Fruit fly (Drosophila melanogaster) whole organism, embryonic: Measurements from ENCODE around the gene Grd.

ENCODE experiments used
- Abd-B ChIP-seq: fragments of 200-800 bp; sonication (Bioruptor generic); optimal IDR thresholded peaks from 2 replicates; lab custom pipeline; 2018; ENCODE audit warnings: missing biosample characterization, mild to moderate bottlenecking, missing genetic modification characterization, moderate library complexity
- C15 ChIP-seq: fragments of 200-800 bp; sonication (Bioruptor generic); IDR thresholded peaks from 3 replicates; pipeline ENCODE4 v1.3.6; 2022; ENCODE audit warnings: missing biosample characterization, missing genetic modification characterization
- CG1024 ChIP-seq: fragments of 200-800 bp; sonication (Bioruptor generic); IDR thresholded peaks from 2 replicates; pipeline ENCODE4 v1.3.6; 2022; ENCODE audit warnings: missing biosample characterization, missing genetic modification characterization
- CG10431 ChIP-seq: fragments of 200-800 bp; sonication (Bioruptor generic); optimal IDR thresholded peaks from 3 replicates; lab custom pipeline; 2018; ENCODE audit warnings: missing biosample characterization, mild to moderate bottlenecking, missing genetic modification characterization
- CG11723 ChIP-seq: fragments of 200-800 bp; sonication (Bioruptor generic); optimal IDR thresholded peaks from 2 replicates; lab custom pipeline; 2017; ENCODE audit warnings: missing biosample characterization, mild to moderate bottlenecking, missing genetic modification characterization
- CG12391 ChIP-seq: fragments of 200-800 bp; sonication (Bioruptor generic); optimal IDR thresholded peaks from 3 replicates; lab custom pipeline; 2018; ENCODE audit warnings: missing biosample characterization, mild to moderate bottlenecking, missing genetic modification characterization, moderate library complexity
- CG12659 ChIP-seq: fragments of 200-800 bp; sonication (Bioruptor generic); optimal IDR thresholded peaks from 3 replicates; lab custom pipeline; 2017; ENCODE audit warnings: mild to moderate bottlenecking, missing biosample characterization, missing genetic modification reagents, missing genetic modification characterization
- CG12942 ChIP-seq: fragments of 200-800 bp; sonication (Bioruptor generic); optimal IDR thresholded peaks from 3 replicates; lab custom pipeline; 2016; ENCODE audit warnings: missing biosample characterization, missing genetic modification characterization
- CG13424 ChIP-seq: fragments of 200-800 bp; sonication (Bioruptor generic); optimal IDR thresholded peaks from 2 replicates; lab custom pipeline; 2019; ENCODE audit warnings: missing biosample characterization, mild to moderate bottlenecking, missing genetic modification characterization, moderate library complexity
- CG14860 ChIP-seq: fragments of 200-800 bp; sonication (Bioruptor generic); IDR thresholded peaks from 3 replicates; pipeline ENCODE4 v1.3.6; 2022; ENCODE audit warnings: missing biosample characterization, missing genetic modification characterization; ENCODE audit not compliant: partially characterized antibody
- CG1603 ChIP-seq: fragments of 200-800 bp; sonication (Bioruptor generic); optimal IDR thresholded peaks from 2 replicates; lab custom pipeline; 2019; ENCODE audit warnings: missing biosample characterization, mild to moderate bottlenecking, missing genetic modification characterization, moderate library complexity
- CG17361 ChIP-seq: fragments of 200-800 bp; sonication (Bioruptor generic); IDR thresholded peaks from 3 replicates; pipeline ENCODE4 v1.3.6; 2022; ENCODE audit warnings: missing biosample characterization, missing genetic modification characterization
- CG17612 ChIP-seq: fragments of 200-800 bp; sonication (Bioruptor generic); IDR thresholded peaks from 2 replicates; pipeline ENCODE4 v1.3.6; 2022; ENCODE audit warnings: missing biosample characterization, missing genetic modification characterization
- CG2199 ChIP-seq: fragments of 200-800 bp; sonication (Bioruptor generic); IDR thresholded peaks from 3 replicates; pipeline ENCODE4 v1.3.6; 2022; ENCODE audit warnings: missing biosample characterization, missing genetic modification characterization
- CG2712 ChIP-seq: fragments of 200-800 bp; optimal IDR thresholded peaks from 3 replicates; lab custom pipeline; 2019; ENCODE audit warnings: missing biosample characterization, mild to moderate bottlenecking, missing genetic modification characterization, moderate library complexity
- CG2889 ChIP-seq: fragments of 200-800 bp; sonication (Bioruptor generic); IDR thresholded peaks from 3 replicates; pipeline ENCODE4 v1.3.6; 2022; ENCODE audit warnings: missing biosample characterization, missing genetic modification characterization
- CG30431 ChIP-seq: fragments of 200-800 bp; sonication (Bioruptor generic); optimal IDR thresholded peaks from 2 replicates; lab custom pipeline; 2017; ENCODE audit warnings: missing biosample characterization, missing genetic modification characterization
- CG3065 ChIP-seq: fragments of 200-800 bp; sonication (Bioruptor generic); optimal IDR thresholded peaks from 2 replicates; lab custom pipeline; 2016; ENCODE audit warnings: missing biosample characterization, missing genetic modification characterization
- CG32532 ChIP-seq: fragments of 200-800 bp; sonication (Bioruptor generic); IDR thresholded peaks from 2 replicates; pipeline ENCODE4 v1.3.6; 2022; ENCODE audit warnings: missing biosample characterization, missing genetic modification characterization
- CG33213 ChIP-seq: fragments of 200-800 bp; sonication (Bioruptor generic); optimal IDR thresholded peaks from 3 replicates; lab custom pipeline; 2016; ENCODE audit warnings: missing biosample characterization, missing genetic modification characterization
- CG33557 ChIP-seq: fragments of 200-800 bp; sonication (Bioruptor generic); optimal IDR thresholded peaks from 2 replicates; lab custom pipeline; 2019; ENCODE audit warnings: missing biosample characterization, mild to moderate bottlenecking, missing genetic modification characterization, moderate library complexity
- CG3726 ChIP-seq: fragments of 200-800 bp; sonication (Bioruptor generic); IDR thresholded peaks from 3 replicates; pipeline ENCODE4, ENCODE4 v1.3.6; 2022; ENCODE audit warnings: missing biosample characterization, missing genetic modification characterization
- CG3995 ChIP-seq: fragments of 200-800 bp; sonication (Bioruptor generic); optimal IDR thresholded peaks from 3 replicates; lab custom pipeline; 2016; ENCODE audit warnings: missing biosample characterization, missing genetic modification characterization
- CG5953 ChIP-seq: fragments of 200-800 bp; sonication (Bioruptor generic); IDR thresholded peaks from 2 replicates; pipeline ENCODE4 v1.3.6; 2022; ENCODE audit warnings: missing biosample characterization, missing genetic modification characterization
- CG6689 ChIP-seq: fragments of 200-800 bp; sonication (Bioruptor generic); IDR thresholded peaks from 2 replicates; pipeline ENCODE4 v1.3.6; 2022; ENCODE audit warnings: missing biosample characterization, missing genetic modification characterization
- Dad ChIP-seq: fragments of 200-800 bp; sonication (Bioruptor generic); optimal IDR thresholded peaks from 3 replicates; lab custom pipeline; 2016; ENCODE audit warnings: missing biosample characterization, missing genetic modification characterization
- E2f2 ChIP-seq: fragments of 200-800 bp; sonication (Bioruptor generic); IDR thresholded peaks from 2 replicates; pipeline ENCODE4 v1.3.6; 2022; ENCODE audit warnings: missing biosample characterization, missing genetic modification characterization
- Gsc ChIP-seq: fragments of 200-800 bp; sonication (Bioruptor generic); IDR thresholded peaks from 2 replicates; pipeline ENCODE4 v1.3.6; 2022; ENCODE audit warnings: missing biosample characterization, missing genetic modification characterization
- Hmr ChIP-seq: fragments of 200-800 bp; sonication (Bioruptor generic); optimal IDR thresholded peaks from 3 replicates; lab custom pipeline; 2017; ENCODE audit warnings: mild to moderate bottlenecking, missing biosample characterization, missing genetic modification reagents, missing genetic modification characterization
- Hsf ChIP-seq: fragments of 200-800 bp; sonication (Bioruptor generic); optimal IDR thresholded peaks from 3 replicates; lab custom pipeline; 2016; ENCODE audit warnings: missing biosample characterization, missing genetic modification characterization
- MESR4 ChIP-seq: fragments of 200-800 bp; sonication (Bioruptor generic); optimal IDR thresholded peaks from 2 replicates; lab custom pipeline; 2018; ENCODE audit warnings: missing biosample characterization, mild to moderate bottlenecking, missing genetic modification characterization, moderate library complexity
- Mrtf ChIP-seq: fragments of 200-800 bp; sonication (Bioruptor generic); IDR thresholded peaks from 3 replicates; pipeline ENCODE4 v1.3.6; 2022; ENCODE audit warnings: missing biosample characterization, missing genetic modification characterization
- Myb ChIP-seq: fragments of 200-800 bp; sonication (Bioruptor generic); optimal IDR thresholded peaks from 2 replicates; lab custom pipeline; 2016; ENCODE audit warnings: missing biosample characterization, missing genetic modification characterization
- Opbp ChIP-seq: fragments of 200-800 bp; sonication (Bioruptor generic); IDR thresholded peaks from 3 replicates; pipeline ENCODE4 v1.3.6; 2022; ENCODE audit warnings: missing biosample characterization, missing genetic modification characterization; ENCODE audit not compliant: partially characterized antibody
- Poxn ChIP-seq: fragments of 200-800 bp; sonication (Bioruptor generic); IDR thresholded peaks from 2 replicates; pipeline ENCODE4 v1.3.6; 2022; ENCODE audit warnings: missing biosample characterization, missing genetic modification characterization
- Xbp1 ChIP-seq: fragments of 200-800 bp; sonication (Bioruptor generic); optimal IDR thresholded peaks from 3 replicates; lab custom pipeline; 2016; ENCODE audit warnings: missing biosample characterization, mild to moderate bottlenecking, missing genetic modification characterization
- Xrp1 ChIP-seq: fragments of 200-800 bp; sonication (Bioruptor generic); IDR thresholded peaks from 2 replicates; pipeline ENCODE4 v1.3.6; 2022; ENCODE audit warnings: missing biosample characterization, missing genetic modification characterization
- YL-1 ChIP-seq: fragments of 200-800 bp; sonication (Bioruptor generic); optimal IDR thresholded peaks from 3 replicates; lab custom pipeline; 2017; ENCODE audit warnings: missing biosample characterization, mild to moderate bottlenecking, missing genetic modification characterization
- bigmax ChIP-seq: fragments of 200-800 bp; sonication (Bioruptor generic); optimal IDR thresholded peaks from 2 replicates; lab custom pipeline; 2018; ENCODE audit warnings: missing biosample characterization, mild to moderate bottlenecking, missing genetic modification characterization
- cg ChIP-seq: fragments of 200-800 bp; sonication (Bioruptor generic); optimal IDR thresholded peaks from 3 replicates; lab custom pipeline; 2019; ENCODE audit warnings: missing biosample characterization, mild to moderate bottlenecking, missing genetic modification characterization, moderate library complexity
- chm ChIP-seq: fragments of 200-800 bp; sonication (Bioruptor generic); IDR thresholded peaks from 2 replicates; pipeline ENCODE4 v1.3.6; 2022; ENCODE audit warnings: missing biosample characterization, missing genetic modification characterization
- ci ChIP-seq: fragments of 200-800 bp; sonication (Bioruptor generic); IDR thresholded peaks from 3 replicates; pipeline ENCODE4 v1.3.6; 2022; ENCODE audit warnings: missing biosample characterization, missing genetic modification characterization
- crc ChIP-seq: fragments of 200-800 bp; sonication (Bioruptor generic); optimal IDR thresholded peaks from 2 replicates; lab custom pipeline; 2016; ENCODE audit warnings: missing biosample characterization, missing genetic modification characterization
- dan ChIP-seq: fragments of 200-800 bp; sonication (Bioruptor generic); IDR thresholded peaks from 2 replicates; pipeline ENCODE4 v1.3.6; 2022; ENCODE audit warnings: missing biosample characterization, missing genetic modification characterization
- dm ChIP-seq: fragments of 200-800 bp; sonication (Bioruptor generic); optimal IDR thresholded peaks from 3 replicates; lab custom pipeline; 2016; ENCODE audit warnings: missing biosample characterization, missing genetic modification characterization
- gsb ChIP-seq: fragments of 200-800 bp; sonication (Bioruptor generic); IDR thresholded peaks from 2 replicates; pipeline ENCODE4 v1.3.6; 2022; ENCODE audit warnings: missing biosample characterization, missing genetic modification characterization
- gt ChIP-seq: fragments of 200-800 bp; sonication (Bioruptor generic); IDR thresholded peaks from 2 replicates; pipeline ENCODE4 v1.3.6; 2022; ENCODE audit warnings: missing biosample characterization, missing genetic modification characterization
- h ChIP-seq: fragments of >200 bp; optimal IDR thresholded peaks from 2 replicates; lab custom pipeline; 2017
- salm ChIP-seq: fragments of 200-800 bp; sonication (Bioruptor generic); optimal IDR thresholded peaks from 2 replicates; lab custom pipeline; 2018; ENCODE audit warnings: missing biosample characterization, mild to moderate bottlenecking, missing genetic modification characterization
- tll ChIP-seq, 2 experiments: fragments of 200-800 bp in 1 of 2; fragments of >200 bp in 1 of 2; sonication (Bioruptor generic) in 1 of 2; optimal IDR thresholded peaks; 2 replicates each; lab custom pipeline; 2017 to 2019; ENCODE audit warnings: missing biosample characterization in 2 of 2, missing genetic modification characterization in 2 of 2, mild to moderate bottlenecking in 1 of 2, moderate library complexity in 1 of 2
- tup ChIP-seq: fragments of 200-800 bp; sonication (Bioruptor generic); optimal IDR thresholded peaks from 2 replicates; lab custom pipeline; 2016; ENCODE audit warnings: missing biosample characterization, mild to moderate bottlenecking, missing genetic modification characterization, moderate library complexity
- unc-4 ChIP-seq: fragments of 200-800 bp; sonication (Bioruptor generic); IDR thresholded peaks from 2 replicates; pipeline ENCODE4 v1.3.6; 2022; ENCODE audit warnings: missing biosample characterization, missing genetic modification characterization; ENCODE audit not compliant: partially characterized antibody
- vvl ChIP-seq: fragments of 200-800 bp; sonication (Bioruptor generic); IDR thresholded peaks from 2 replicates; pipeline ENCODE4 v1.3.6; 2022; ENCODE audit warnings: missing biosample characterization, missing genetic modification characterization

Gene Grd

DNA sequence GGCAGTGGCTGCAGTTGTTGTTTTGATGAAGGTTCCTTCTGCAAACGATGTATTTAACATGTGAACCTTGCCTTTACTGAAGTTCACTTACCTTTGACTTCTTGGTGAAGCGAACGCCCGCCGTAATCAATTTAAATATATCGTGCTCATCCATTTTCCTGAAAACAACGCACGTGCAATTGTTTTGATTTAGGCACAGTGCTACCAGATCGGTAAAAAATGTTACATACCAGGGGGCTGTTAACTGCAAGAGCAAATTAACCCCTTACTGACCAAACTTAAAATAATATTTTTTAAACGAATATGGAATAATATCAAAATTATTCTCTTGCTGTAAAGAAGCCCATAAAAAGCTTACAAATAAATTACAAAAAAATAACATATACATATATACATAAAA, 18.6 kb upstream of the Grd start, which contains the start of gene ais (continued):
- TF ChIP-seq CG10431 (GFP tag; lab: Kevin White, UChicago) (no peak), CG12942 (GFP tag; lab: Kevin White, UChicago) (no peak), Abd-B (peak; percentile 7), CG13424 (tag; lab: Kevin White, UChicago) (peak; percentile 32), salm (tag; lab: Kevin White, UChicago) (no peak), h (lab: Kevin White, UChicago) (no peak), Xbp1 (GFP tag; lab: Kevin White, UChicago) (peak; percentile 34), vvl (GFP tag; lab: Robert Waterston, UW) (no peak), CG14860 (GFP tag; lab: Robert Waterston, UW) (no peak), chm (GFP tag; lab: Robert Waterston, UW) (peak; percentile 39; the same call in 1 of the 2 replicates), unc-4 (GFP tag; lab: Robert Waterston, UW) (no peak), CG30431 (GFP tag; lab: Kevin White, UChicago) (no peak), Hmr (peak; percentile 11), Mrtf (GFP tag; lab: Robert Waterston, UW) (no peak), CG33557 (GFP tag; lab: Kevin White, UChicago) (no peak), Myb (peak; percentile 32), Hsf (no peak), ci (GFP tag; lab: Robert Waterston, UW) (peak; percentile 38; the same call in 1 of the 3 replicates), CG3995 (GFP tag; lab: Kevin White, UChicago) (no peak), Poxn (no peak), Opbp (GFP tag; lab: Robert Waterston, UW) (peak; percentile 42; the same call in 1 of the 3 replicates), E2f2 (GFP tag; lab: Robert Waterston, UW) (peak; percentile 51), Dad (GFP tag; lab: Kevin White, UChicago) (no peak), tll (GFP tag; optimal IDR thresholded peaks at IDR 0.05; lab: Kevin White, UChicago) (no peak), gsb (GFP tag; lab: Robert Waterston, UW) (no peak), CG5953 (GFP tag; lab: Robert Waterston, UW) (no peak), tup (GFP tag; lab: Kevin White, UChicago) (no peak), CG1024 (GFP tag; lab: Robert Waterston, UW) (no peak), crc (no peak), Xrp1 (no peak), CG17612 (GFP tag; lab: Robert Waterston, UW) (no peak), CG32532 (GFP tag; lab: Robert Waterston, UW) (no peak), CG2712 (tag; lab: Kevin White, UChicago) (no peak), gt (GFP tag; lab: Robert Waterston, UW) (no peak), CG12391 (tag; lab: Kevin White, UChicago) (peak; percentile 39), MESR4 (GFP tag; lab: Kevin White, UChicago) (peak; percentile 18), cg (GFP tag; lab: Kevin White, UChicago) (no peak), dan (GFP tag; lab: Robert Waterston, UW) (no peak), CG17361 (GFP tag; lab: Robert Waterston, UW) (no peak), CG3726 (GFP tag; lab: Robert Waterston, UW) (no peak), C15 (GFP tag; lab: Robert Waterston, UW) (no peak), dm (GFP tag; lab: Kevin White, UChicago) (peak; percentile 93), CG11723 (GFP tag; lab: Kevin White, UChicago) (no peak), CG1603 (tag; lab: Kevin White, UChicago) (peak; percentile 53), CG2889 (GFP tag; lab: Robert Waterston, UW) (no peak), CG33213 (no peak), CG3065 (GFP tag; lab: Kevin White, UChicago) (no peak), YL-1 (GFP tag; lab: Kevin White, UChicago) (peak; percentile 41), bigmax (no peak), CG12659 (GFP tag; lab: Kevin White, UChicago) (peak; percentile 20), CG2199 (GFP tag; lab: Robert Waterston, UW) (no peak), Gsc (GFP tag; lab: Robert Waterston, UW) (no peak), CG6689 (GFP tag; lab: Robert Waterston, UW) (no peak)
